Fruit fly (Drosophila melanogaster) whole organism, embryonic: ENCODE measurements around the gene Rad17.
A peak's percentile ranks its signal among the peaks of the same experiment; 100 is the strongest.

ENCODE experiments used
- Asciz ChIP-seq: fragments of 200-800 bp; sonication (Bioruptor generic); optimal IDR thresholded peaks from 2 replicates; lab custom pipeline; 2017; ENCODE audit warnings: missing biosample characterization, mild to moderate bottlenecking, missing genetic modification characterization, missing genetic modification reagents
- CG11093 ChIP-seq: fragments of 200-800 bp; sonication (Bioruptor generic); IDR thresholded peaks from 3 replicates; pipeline ENCODE4 v1.3.6; 2022; ENCODE audit warnings: missing biosample characterization, missing genetic modification characterization
- CG11560 ChIP-seq: fragments of 200-800 bp; sonication (Bioruptor generic); IDR thresholded peaks from 3 replicates; pipeline ENCODE4 v1.3.6; 2022; ENCODE audit warnings: missing biosample characterization, missing genetic modification characterization
- CG12299 ChIP-seq: fragments of 200-800 bp; sonication (Bioruptor generic); optimal IDR thresholded peaks from 2 replicates; lab custom pipeline; 2018; ENCODE audit warnings: missing biosample characterization, mild to moderate bottlenecking, missing genetic modification characterization
- CG12942 ChIP-seq: fragments of 200-800 bp; sonication (Bioruptor generic); optimal IDR thresholded peaks from 3 replicates; lab custom pipeline; 2016; ENCODE audit warnings: missing biosample characterization, missing genetic modification characterization
- CG13775 ChIP-seq: fragments of 200-800 bp; sonication (Bioruptor generic); optimal IDR thresholded peaks from 3 replicates; lab custom pipeline; 2017; ENCODE audit warnings: missing biosample characterization, mild to moderate bottlenecking, missing genetic modification characterization
- CG14014 ChIP-seq: fragments of 200-800 bp; sonication (Bioruptor generic); IDR thresholded peaks from 2 replicates; pipeline ENCODE4 v1.3.6; 2022; ENCODE audit warnings: missing biosample characterization, missing genetic modification characterization
- CG14965 ChIP-seq: fragments of 200-800 bp; sonication (Bioruptor generic); optimal IDR thresholded peaks from 2 replicates; lab custom pipeline; 2016; ENCODE audit warnings: missing biosample characterization, missing genetic modification characterization, borderline replicate concordance
- CG15514 ChIP-seq: fragments of 200-800 bp; sonication (Bioruptor generic); optimal IDR thresholded peaks from 3 replicates; lab custom pipeline; 2017; ENCODE audit warnings: missing biosample characterization, missing genetic modification characterization, mild to moderate bottlenecking, moderate library complexity, missing genetic modification reagents
- CG16815 ChIP-seq: fragments of 200-800 bp; sonication (Bioruptor generic); optimal IDR thresholded peaks from 3 replicates; lab custom pipeline; 2017; ENCODE audit warnings: missing biosample characterization, mild to moderate bottlenecking, missing genetic modification characterization
- CG17829 ChIP-seq: fragments of 200-800 bp; optimal IDR thresholded peaks from 2 replicates; lab custom pipeline; 2019; ENCODE audit warnings: missing biosample characterization, mild to moderate bottlenecking, missing genetic modification characterization, moderate library complexity
- CG18764 ChIP-seq: fragments of 200-800 bp; sonication (Bioruptor generic); optimal IDR thresholded peaks from 3 replicates; lab custom pipeline; 2016; ENCODE audit warnings: missing biosample characterization, missing genetic modification characterization
- CG2875 ChIP-seq: fragments of 200-800 bp; sonication (Bioruptor generic); optimal IDR thresholded peaks from 2 replicates; lab custom pipeline; 2017; ENCODE audit warnings: missing biosample characterization, mild to moderate bottlenecking, missing genetic modification characterization, missing genetic modification reagents
- CG31365 ChIP-seq: fragments of 200-800 bp; sonication (Bioruptor generic); optimal IDR thresholded peaks from 2 replicates; lab custom pipeline; 2018; ENCODE audit warnings: missing biosample characterization, mild to moderate bottlenecking, missing genetic modification characterization
- CG32532 ChIP-seq: fragments of 200-800 bp; sonication (Bioruptor generic); IDR thresholded peaks from 2 replicates; pipeline ENCODE4 v1.3.6; 2022; ENCODE audit warnings: missing biosample characterization, missing genetic modification characterization
- CG32767 ChIP-seq: fragments of 200-800 bp; sonication (Bioruptor generic); IDR thresholded peaks from 2 replicates; pipeline ENCODE4 v1.3.6; 2022; ENCODE audit warnings: missing biosample characterization, missing genetic modification characterization
- CG3281 ChIP-seq: fragments of 200-800 bp; sonication (Bioruptor generic); optimal IDR thresholded peaks from 3 replicates; lab custom pipeline; 2017; ENCODE audit warnings: missing biosample characterization, mild to moderate bottlenecking, missing genetic modification characterization
- CG4360 ChIP-seq: fragments of 200-800 bp; sonication (Bioruptor generic); IDR thresholded peaks from 2 replicates; pipeline ENCODE4 v1.3.6; 2022; ENCODE audit warnings: missing biosample characterization, missing genetic modification characterization
- CG43689 ChIP-seq: fragments of 200-800 bp; sonication (Bioruptor generic); IDR thresholded peaks from 2 replicates; pipeline ENCODE4 v1.3.6; 2022; ENCODE audit warnings: missing biosample characterization, missing genetic modification characterization
- CG6689 ChIP-seq: fragments of 200-800 bp; sonication (Bioruptor generic); IDR thresholded peaks from 2 replicates; pipeline ENCODE4 v1.3.6; 2022; ENCODE audit warnings: missing biosample characterization, missing genetic modification characterization
- CG7372 ChIP-seq: fragments of 200-800 bp; sonication (Bioruptor generic); IDR thresholded peaks from 2 replicates; pipeline ENCODE4 v1.3.6; 2022; ENCODE audit warnings: missing biosample characterization, missing genetic modification characterization
- Dip2 ChIP-seq: fragments of 200-800 bp; sonication (Bioruptor generic); IDR thresholded peaks from 2 replicates; pipeline ENCODE4 v1.3.6; 2022; ENCODE audit warnings: missing biosample characterization, missing genetic modification characterization
- Dll ChIP-seq: fragments of 200-800 bp; sonication (Bioruptor generic); IDR thresholded peaks from 4 replicates; pipeline ENCODE4 v1.3.6; 2022; ENCODE audit warnings: missing biosample characterization, missing genetic modification characterization; ENCODE audit not compliant: partially characterized antibody
- Doc2 ChIP-seq: fragments of 200-800 bp; sonication (Bioruptor generic); IDR thresholded peaks from 2 replicates; pipeline ENCODE4 v1.3.6; 2022; ENCODE audit warnings: missing biosample characterization, missing genetic modification characterization
- E2f2 ChIP-seq: fragments of 200-800 bp; sonication (Bioruptor generic); IDR thresholded peaks from 2 replicates; pipeline ENCODE4 v1.3.6; 2022; ENCODE audit warnings: missing biosample characterization, missing genetic modification characterization
- Eip74EF ChIP-seq, 2 experiments: fragments of 200-800 bp in 1 of 2; fragments of >200 bp in 1 of 2; sonication (Bioruptor generic) in 1 of 2; optimal IDR thresholded peaks; 2 replicates each; lab custom pipeline; 2017 to 2019; ENCODE audit warnings: missing biosample characterization in 2 of 2, missing genetic modification characterization in 2 of 2, mild to moderate bottlenecking in 1 of 2, moderate library complexity in 1 of 2
- Hr39 ChIP-seq: fragments of >200 bp; optimal IDR thresholded peaks from 2 replicates; lab custom pipeline; 2017
- Myb ChIP-seq: fragments of 200-800 bp; sonication (Bioruptor generic); optimal IDR thresholded peaks from 2 replicates; lab custom pipeline; 2016; ENCODE audit warnings: missing biosample characterization, missing genetic modification characterization
- Optix ChIP-seq: fragments of 200-800 bp; sonication (Bioruptor generic); IDR thresholded peaks from 3 replicates; pipeline ENCODE4 v1.3.6; 2022; ENCODE audit warnings: missing biosample characterization, missing genetic modification characterization
- Poxn ChIP-seq: fragments of 200-800 bp; sonication (Bioruptor generic); IDR thresholded peaks from 2 replicates; pipeline ENCODE4 v1.3.6; 2022; ENCODE audit warnings: missing biosample characterization, missing genetic modification characterization
- Rfx ChIP-seq: fragments of 200-800 bp; sonication (Bioruptor generic); IDR thresholded peaks from 2 replicates; pipeline ENCODE4 v1.3.6; 2022; ENCODE audit warnings: missing biosample characterization, missing genetic modification characterization
- Ssrp ChIP-seq: fragments of 200-800 bp; sonication (Bioruptor generic); optimal IDR thresholded peaks from 2 replicates; lab custom pipeline; 2018; ENCODE audit warnings: missing biosample characterization, mild to moderate bottlenecking, missing genetic modification characterization, moderate library complexity
- Usf ChIP-seq: fragments of 200-800 bp; sonication (Bioruptor generic); optimal IDR thresholded peaks from 2 replicates; lab custom pipeline; 2017; ENCODE audit warnings: missing genotype, missing biosample characterization, missing genetic modification characterization
- ab ChIP-seq: fragments of 200-800 bp; sonication (Bioruptor generic); optimal IDR thresholded peaks from 2 replicates; lab custom pipeline; 2016; ENCODE audit warnings: missing biosample characterization, missing genetic modification characterization
- ap ChIP-seq: fragments of 200-800 bp; sonication (Bioruptor generic); IDR thresholded peaks from 2 replicates; pipeline ENCODE4 v1.3.6; 2022; ENCODE audit warnings: missing biosample characterization, missing genetic modification characterization
- az2 ChIP-seq: fragments of 200-800 bp; sonication (Bioruptor generic); optimal IDR thresholded peaks from 3 replicates; lab custom pipeline; 2016; ENCODE audit warnings: missing biosample characterization, missing genetic modification characterization
- bigmax ChIP-seq: fragments of 200-800 bp; sonication (Bioruptor generic); optimal IDR thresholded peaks from 2 replicates; lab custom pipeline; 2018; ENCODE audit warnings: missing biosample characterization, mild to moderate bottlenecking, missing genetic modification characterization
- btn ChIP-seq: fragments of 200-800 bp; sonication (Bioruptor generic); optimal IDR thresholded peaks from 2 replicates; lab custom pipeline; 2016; ENCODE audit warnings: missing biosample characterization, missing genetic modification characterization
- corto ChIP-seq: fragments of 200-800 bp; sonication (Bioruptor generic); optimal IDR thresholded peaks from 2 replicates; lab custom pipeline; 2016; ENCODE audit warnings: missing biosample characterization, mild to moderate bottlenecking, missing genetic modification characterization, moderate library complexity
- danr ChIP-seq: fragments of 200-800 bp; sonication (Bioruptor generic); IDR thresholded peaks from 2 replicates; pipeline ENCODE4 v1.3.6; 2022; ENCODE audit warnings: missing biosample characterization, missing genetic modification characterization
- dmrt99B ChIP-seq: fragments of 200-800 bp; sonication (Bioruptor generic); optimal IDR thresholded peaks from 2 replicates; lab custom pipeline; 2018; ENCODE audit warnings: missing biosample characterization, mild to moderate bottlenecking, missing genetic modification characterization, moderate library complexity
- fd64A ChIP-seq: fragments of 200-800 bp; sonication (Bioruptor generic); optimal IDR thresholded peaks from 3 replicates; lab custom pipeline; 2018; ENCODE audit warnings: missing biosample characterization, mild to moderate bottlenecking, missing genetic modification characterization
- grau ChIP-seq: fragments of 200-800 bp; optimal IDR thresholded peaks from 3 replicates; lab custom pipeline; 2019; ENCODE audit warnings: missing biosample characterization, mild to moderate bottlenecking, missing genetic modification characterization, moderate library complexity
- grn ChIP-seq: fragments of 200-800 bp; sonication (Bioruptor generic); optimal IDR thresholded peaks from 3 replicates; lab custom pipeline; 2017; ENCODE audit warnings: missing biosample characterization, missing genetic modification characterization
- lmd ChIP-seq: fragments of 200-800 bp; sonication (Bioruptor generic); IDR thresholded peaks from 2 replicates; pipeline ENCODE4 v1.3.6; 2022; ENCODE audit warnings: missing biosample characterization, missing genetic modification characterization
- lola ChIP-seq, 3 experiments: fragments of >200 bp in 2 of 3; fragments of 200-800 bp in 1 of 3; sonication (Bioruptor generic) in 1 of 3; optimal IDR thresholded peaks; 2 replicates each; lab custom pipeline; 2017 to 2019; ENCODE audit warnings: missing biosample characterization in 3 of 3, missing genetic modification characterization in 3 of 3, mild to moderate bottlenecking in 1 of 3, moderate library complexity in 1 of 3
- oc ChIP-seq: fragments of 200-800 bp; sonication (Bioruptor generic); optimal IDR thresholded peaks from 2 replicates; lab custom pipeline; 2018; ENCODE audit warnings: missing biosample characterization, mild to moderate bottlenecking, missing genetic modification characterization, moderate library complexity
- pfk ChIP-seq: fragments of 200-800 bp; sonication (Bioruptor generic); optimal IDR thresholded peaks from 2 replicates; lab custom pipeline; 2018; ENCODE audit warnings: missing biosample characterization, mild to moderate bottlenecking, missing genetic modification characterization, moderate library complexity
- psq ChIP-seq: fragments of 200-800 bp; sonication (Bioruptor generic); optimal IDR thresholded peaks from 2 replicates; lab custom pipeline; 2017; ENCODE audit warnings: missing biosample characterization, missing genetic modification characterization
- sna ChIP-seq: fragments of 200-800 bp; sonication (Bioruptor generic); IDR thresholded peaks from 2 replicates; pipeline ENCODE4 v1.3.6; 2022; ENCODE audit warnings: missing biosample characterization, missing genetic modification characterization; ENCODE audit not compliant: partially characterized antibody
- tll ChIP-seq, 2 experiments: fragments of 200-800 bp in 1 of 2; fragments of >200 bp in 1 of 2; sonication (Bioruptor generic) in 1 of 2; optimal IDR thresholded peaks; 2 replicates each; lab custom pipeline; 2017 to 2019; ENCODE audit warnings: missing biosample characterization in 2 of 2, missing genetic modification characterization in 2 of 2, mild to moderate bottlenecking in 1 of 2, moderate library complexity in 1 of 2
- zfh2 ChIP-seq: fragments of 200-800 bp; sonication (Bioruptor generic); optimal IDR thresholded peaks from 2 replicates; lab custom pipeline; 2016; ENCODE audit warnings: missing biosample characterization, missing genetic modification characterization

Gene Rad17

DNA sequence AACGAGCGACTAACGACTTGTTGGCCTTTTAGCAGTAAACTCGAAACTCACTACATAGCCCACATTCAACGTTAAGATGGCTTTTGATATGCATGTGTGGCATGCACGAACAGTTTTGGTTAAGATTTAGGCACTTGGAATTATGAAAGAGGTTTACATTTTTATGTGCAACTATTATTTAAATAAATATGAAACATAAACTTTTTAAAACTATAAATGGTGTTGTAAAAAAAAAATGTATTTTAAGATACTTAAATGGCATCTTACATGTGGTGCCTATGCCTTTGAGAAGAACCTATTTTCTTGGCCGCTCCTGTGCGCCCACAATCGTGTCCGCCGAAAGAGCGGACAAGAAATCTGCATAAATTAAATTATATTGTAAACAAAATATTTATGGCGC is 43.4 kb upstream of the Rad17 start (continued):
- TF ChIP-seq CG17829 (no peak), Doc2 (GFP tag; lab: Robert Waterston, UW) (no peak), CG43689 (no peak), CG7372 (GFP tag; lab: Robert Waterston, UW) (no peak), CG32532 (peak; percentile 5; the same call in 1 of the 2 replicates), CG32767 (GFP tag; lab: Robert Waterston, UW) (no peak), pfk (GFP tag; lab: Kevin White, UChicago) (no peak), zfh2 (GFP tag; lab: Kevin White, UChicago) (no peak), CG11560 (tag; lab: Robert Waterston, UW) (no peak), Dll (GFP tag; lab: Robert Waterston, UW) (no peak), Dip2 (GFP tag; lab: Robert Waterston, UW) (no peak), Ssrp (tag; lab: Kevin White, UChicago) (no peak), CG14965 (GFP tag; lab: Kevin White, UChicago) (no peak), fd64A (GFP tag; lab: Kevin White, UChicago) (no peak), sna (GFP tag; lab: Robert Waterston, UW) (no peak), psq (no peak), CG16815 (GFP tag; lab: Kevin White, UChicago) (no peak), Asciz (no peak), lmd (GFP tag; lab: Robert Waterston, UW) (0 out of 2 replicates have a peak, but pooled peaks have one; percentile 7), CG12942 (GFP tag; lab: Kevin White, UChicago) (no peak), Hr39 (lab: Kevin White, UChicago) (no peak), lola (GFP tag; optimal IDR thresholded peaks at IDR 0.05; lab: Kevin White, UChicago) (no peak), grn (GFP tag; lab: Kevin White, UChicago) (no peak), danr (no peak), Rfx (GFP tag; lab: Robert Waterston, UW) (no peak; the same call in 1 of the 2 replicates), ab (no peak), CG12299 (tag; lab: Kevin White, UChicago) (no peak), ap (GFP tag; lab: Robert Waterston, UW) (0 out of 2 replicates have a peak, but pooled peaks have one; percentile 27), Optix (GFP tag; lab: Robert Waterston, UW) (no peak), oc (tag; lab: Kevin White, UChicago) (peak; percentile 2), Eip74EF (GFP tag; optimal IDR thresholded peaks at IDR 0.05; lab: Kevin White, UChicago) (peak in 1 of 2 experiments; percentile 23), CG2875 (GFP tag; lab: Kevin White, UChicago) (no peak), CG11093 (GFP tag; lab: Robert Waterston, UW) (no peak), CG18764 (GFP tag; lab: Kevin White, UChicago) (no peak), tll (GFP tag; optimal IDR thresholded peaks at IDR 0.05; lab: Kevin White, UChicago) (no peak), az2 (GFP tag; lab: Kevin White, UChicago) (no peak), dmrt99B (tag; lab: Kevin White, UChicago) (no peak), corto (GFP tag; lab: Kevin White, UChicago) (no peak), grau (tag; lab: Kevin White, UChicago) (peak; percentile 19), btn (GFP tag; lab: Kevin White, UChicago) (no peak), CG31365 (tag; lab: Kevin White, UChicago) (no peak), Myb (GFP tag; lab: Kevin White, UChicago) (no peak), CG6689 (GFP tag; lab: Robert Waterston, UW) (no peak), CG4360 (no peak), E2f2 (no peak), CG14014 (GFP tag; lab: Robert Waterston, UW) (peak; percentile 49; the same call in 1 of the 2 replicates), CG3281 (GFP tag; lab: Kevin White, UChicago) (peak; percentile 37), bigmax (no peak), Poxn (GFP tag; lab: Robert Waterston, UW) (no peak), CG13775 (no peak), CG15514 (GFP tag; lab: Kevin White, UChicago) (no peak), Usf (GFP tag; lab: Kevin White, UChicago) (no peak)
